Worm (Caenorhabditis elegans) whole organism, mixed stage, embryonic: ENCODE data around the gene emc-3.

Experiments
- elt-3 ChIP-seq: fragments of 150-350 bp; optimal IDR thresholded peaks from 2 replicates; lab custom pipeline; 2014; ENCODE audit warnings: missing biosample characterization, missing genetic modification characterization
- lsy-2 ChIP-seq: fragments of 150-350 bp; optimal IDR thresholded peaks from 2 replicates; lab custom pipeline; 2014; ENCODE audit warnings: missing biosample characterization, missing genetic modification characterization
- mab-5 ChIP-seq: fragments of 150-350 bp; optimal IDR thresholded peaks from 2 replicates; lab custom pipeline; 2014; ENCODE audit warnings: missing biosample characterization, missing genetic modification characterization
- nhr-237 ChIP-seq: fragments of 150-350 bp; optimal IDR thresholded peaks from 2 replicates; lab custom pipeline; 2014; ENCODE audit warnings: missing biosample characterization, missing genetic modification characterization
- nhr-28 ChIP-seq: fragments of 150-350 bp; optimal IDR thresholded peaks from 2 replicates; lab custom pipeline; 2014; ENCODE audit warnings: missing biosample characterization, missing genetic modification characterization
- unc-39 ChIP-seq: fragments of 150-350 bp; optimal IDR thresholded peaks from 2 replicates; lab custom pipeline; 2014; ENCODE audit warnings: missing biosample characterization, missing genetic modification characterization

- TF ChIP-seq nhr-237 (tag; lab: Kevin White, UChicago) = no peak
- TF ChIP-seq unc-39 = no peak
- TF ChIP-seq nhr-28 (tag; lab: Kevin White, UChicago) = no peak
- no peak for TF ChIP-seq elt-3 (tag; lab: Kevin White, UChicago)
- no peak for TF ChIP-seq mab-5 (tag; lab: Kevin White, UChicago)
- TF ChIP-seq lsy-2 = no peak
These were observed 5.2 kb upstream of the emc-3 start, which contains the start of gene lsm-3 for ce11 chrIV:13386903-13387302.
